Fruit fly (Drosophila melanogaster) whole organism, embryonic: Measurements from ENCODE around the gene ds.

Source experiments
- Asciz ChIP-seq: fragments of 200-800 bp; sonication (Bioruptor generic); optimal IDR thresholded peaks from 2 replicates; lab custom pipeline; 2017; ENCODE audit warnings: missing biosample characterization, mild to moderate bottlenecking, missing genetic modification characterization, missing genetic modification reagents
- Awh ChIP-seq: fragments of 200-800 bp; sonication (Bioruptor generic); IDR thresholded peaks from 2 replicates; pipeline ENCODE4, ENCODE4 v1.3.6; 2022; ENCODE audit warnings: missing biosample characterization, missing genetic modification characterization
- B-H1 ChIP-seq: fragments of 200-800 bp; sonication (Bioruptor generic); IDR thresholded peaks from 3 replicates; pipeline ENCODE4 v1.3.6; 2022; ENCODE audit warnings: missing biosample characterization, missing genetic modification characterization
- CG10366 ChIP-seq: fragments of 200-800 bp; sonication (Bioruptor generic); IDR thresholded peaks from 2 replicates; pipeline ENCODE4 v1.3.6; 2022; ENCODE audit warnings: missing biosample characterization, missing genetic modification characterization
- CG11456 ChIP-seq: fragments of 200-800 bp; sonication (Bioruptor generic); IDR thresholded peaks from 3 replicates; pipeline ENCODE4 v1.3.6; 2022; ENCODE audit warnings: missing biosample characterization, missing genetic modification characterization
- CG13296 ChIP-seq: fragments of 200-800 bp; sonication (Bioruptor generic); optimal IDR thresholded peaks from 3 replicates; lab custom pipeline; 2018; ENCODE audit warnings: missing biosample characterization, mild to moderate bottlenecking, missing genetic modification characterization
- CG16779 ChIP-seq: fragments of 200-800 bp; sonication (Bioruptor generic); IDR thresholded peaks from 2 replicates; pipeline ENCODE4 v1.3.6; 2022; ENCODE audit warnings: missing biosample characterization, missing genetic modification characterization
- CG3163 ChIP-seq: fragments of 200-800 bp; sonication (Bioruptor generic); optimal IDR thresholded peaks from 3 replicates; lab custom pipeline; 2016; ENCODE audit warnings: missing biosample characterization, missing genetic modification characterization
- CG33557 ChIP-seq: fragments of 200-800 bp; sonication (Bioruptor generic); optimal IDR thresholded peaks from 2 replicates; lab custom pipeline; 2019; ENCODE audit warnings: missing biosample characterization, mild to moderate bottlenecking, missing genetic modification characterization, moderate library complexity
- CG4282 ChIP-seq: fragments of 200-800 bp; sonication (Bioruptor generic); optimal IDR thresholded peaks from 2 replicates; lab custom pipeline; 2016; ENCODE audit warnings: missing biosample characterization, missing genetic modification characterization
- CG6683 ChIP-seq: fragments of 200-800 bp; sonication (Bioruptor generic); optimal IDR thresholded peaks from 2 replicates; lab custom pipeline; 2017; ENCODE audit warnings: missing biosample characterization, mild to moderate bottlenecking, missing genetic modification characterization, missing genetic modification reagents
- Deaf1 ChIP-seq: fragments of 200-800 bp; optimal IDR thresholded peaks from 3 replicates; lab custom pipeline; 2019; ENCODE audit warnings: missing biosample characterization, mild to moderate bottlenecking, missing genetic modification characterization, moderate library complexity
- Dref ChIP-seq: fragments of 200-800 bp; sonication (Bioruptor generic); IDR thresholded peaks from 2 replicates; pipeline ENCODE4 v1.3.6; 2022; ENCODE audit warnings: missing biosample characterization, missing genetic modification characterization
- Hr78 ChIP-seq, 2 experiments: fragments of 200-800 bp in 1 of 2; fragments of >200 bp in 1 of 2; sonication (Bioruptor generic) in 1 of 2; optimal IDR thresholded peaks; 2 replicates each; lab custom pipeline; 2017 to 2019; ENCODE audit warnings: missing biosample characterization in 2 of 2, missing genetic modification characterization in 2 of 2, mild to moderate bottlenecking in 1 of 2, moderate library complexity in 1 of 2
- Hsf ChIP-seq: fragments of 200-800 bp; sonication (Bioruptor generic); optimal IDR thresholded peaks from 3 replicates; lab custom pipeline; 2016; ENCODE audit warnings: missing biosample characterization, missing genetic modification characterization
- MBD-R2 ChIP-seq: fragments of 200-800 bp; sonication (Bioruptor generic); IDR thresholded peaks from 2 replicates; pipeline ENCODE4 v1.3.6; 2022; ENCODE audit warnings: missing biosample characterization, missing genetic modification characterization
- Mad ChIP-seq: fragments of 200-800 bp; sonication (Bioruptor generic); optimal IDR thresholded peaks from 2 replicates; lab custom pipeline; 2016; ENCODE audit warnings: missing biosample characterization, missing genetic modification characterization
- NFAT ChIP-seq: fragments of 200-800 bp; sonication (Bioruptor generic); IDR thresholded peaks from 2 replicates; pipeline ENCODE4 v1.3.6; 2022; ENCODE audit warnings: missing biosample characterization, missing genetic modification characterization
- Nf-YB ChIP-seq: fragments of 200-800 bp; sonication (Bioruptor generic); optimal IDR thresholded peaks from 3 replicates; lab custom pipeline; 2019; ENCODE audit warnings: missing biosample characterization, mild to moderate bottlenecking, missing genetic modification characterization, moderate library complexity
- Nf-YC ChIP-seq: fragments of 200-800 bp; optimal IDR thresholded peaks from 3 replicates; lab custom pipeline; 2019; ENCODE audit warnings: missing biosample characterization, mild to moderate bottlenecking, missing genetic modification characterization, moderate library complexity
- Oaz ChIP-seq: fragments of 200-800 bp; sonication (Bioruptor generic); IDR thresholded peaks from 2 replicates; pipeline ENCODE4 v1.3.6; 2022; ENCODE audit warnings: missing biosample characterization, missing genetic modification characterization
- Rfx ChIP-seq: fragments of 200-800 bp; sonication (Bioruptor generic); IDR thresholded peaks from 2 replicates; pipeline ENCODE4 v1.3.6; 2022; ENCODE audit warnings: missing biosample characterization, missing genetic modification characterization
- Tbp ChIP-seq: fragments of >200 bp; optimal IDR thresholded peaks from 2 replicates; lab custom pipeline; 2018; ENCODE audit warnings: missing biosample characterization, missing genetic modification characterization
- abd-A ChIP-seq: fragments of 200-800 bp; sonication (Bioruptor generic); optimal IDR thresholded peaks from 3 replicates; lab custom pipeline; 2019; ENCODE audit warnings: missing biosample characterization, mild to moderate bottlenecking, missing genetic modification characterization, moderate library complexity
- al ChIP-seq: fragments of 200-800 bp; sonication (Bioruptor generic); IDR thresholded peaks from 2 replicates; pipeline ENCODE4 v1.3.6; 2022; ENCODE audit warnings: missing biosample characterization, missing genetic modification characterization
- aop ChIP-seq: fragments of 200-800 bp; sonication (Bioruptor generic); IDR thresholded peaks from 2 replicates; pipeline ENCODE4 v1.3.6; 2022; ENCODE audit warnings: missing biosample characterization, missing genetic modification characterization
- bcd ChIP-seq: fragments of 200-800 bp; sonication (Bioruptor generic); optimal IDR thresholded peaks from 2 replicates; lab custom pipeline; 2017; ENCODE audit warnings: missing biosample characterization, mild to moderate bottlenecking, missing genetic modification characterization
- cad ChIP-seq: fragments of >200 bp; optimal IDR thresholded peaks from 2 replicates; lab custom pipeline; 2017; ENCODE audit warnings: missing biosample characterization, missing genetic modification characterization
- chn ChIP-seq: fragments of 200-800 bp; sonication (Bioruptor generic); optimal IDR thresholded peaks from 2 replicates; lab custom pipeline; 2016; ENCODE audit warnings: missing biosample characterization, missing genetic modification characterization
- croc ChIP-seq: fragments of 200-800 bp; sonication (Bioruptor generic); conservative IDR thresholded peaks from 3 replicates; pipeline ENCODE4 v1.3.6; 2022; ENCODE audit warnings: missing biosample characterization, missing genetic modification characterization
- dpn ChIP-seq, 2 experiments: fragments of 200-800 bp; sonication (Bioruptor generic); optimal IDR thresholded peaks; 3 replicates each; lab custom pipeline; 2016; ENCODE audit warnings: missing biosample characterization in 2 of 2, missing genetic modification characterization in 2 of 2
- eyg ChIP-seq: fragments of 200-800 bp; sonication (Bioruptor generic); optimal IDR thresholded peaks from 3 replicates; lab custom pipeline; 2016; ENCODE audit warnings: missing biosample characterization, missing genetic modification characterization
- gro ChIP-seq: fragments of 200-800 bp; sonication (Bioruptor generic); optimal IDR thresholded peaks from 2 replicates; lab custom pipeline; 2016; ENCODE audit warnings: missing biosample characterization, missing genetic modification characterization
- inv ChIP-seq: fragments of 200-800 bp; sonication (Bioruptor generic); IDR thresholded peaks from 2 replicates; pipeline ENCODE4 v1.3.6; 2022; ENCODE audit warnings: missing biosample characterization, missing genetic modification characterization; ENCODE audit not compliant: partially characterized antibody
- lov ChIP-seq, 2 experiments: fragments of 200-800 bp in 1 of 2; fragments of >200 bp in 1 of 2; sonication (Bioruptor generic) in 1 of 2; IDR thresholded peaks in 1 of 2; optimal IDR thresholded peaks in 1 of 2; 2 replicates in 1 of 2; 3 replicates in 1 of 2; pipeline versions ENCODE4 v1.3.6 to Lab custom; 2017 to 2022; ENCODE audit warnings: missing biosample characterization in 1 of 2, missing genetic modification characterization in 1 of 2
- nerfin-1 ChIP-seq: fragments of 200-800 bp; sonication (Bioruptor generic); optimal IDR thresholded peaks from 3 replicates; lab custom pipeline; 2019; ENCODE audit warnings: missing biosample characterization, mild to moderate bottlenecking, missing genetic modification characterization, moderate library complexity
- pan ChIP-seq, 4 experiments: fragments of >200 bp in 3 of 4; fragments of 200-800 bp in 1 of 4; sonication (Bioruptor generic) in 1 of 4; optimal IDR thresholded peaks in 3 of 4; IDR thresholded peaks in 1 of 4; 2 replicates each; pipeline versions ENCODE4 v1.3.6 to Lab custom; 2017 to 2022; ENCODE audit warnings: missing biosample characterization in 2 of 4, missing genetic modification characterization in 2 of 4, mixed read lengths in 1 of 4
- pnt ChIP-seq: fragments of 200-800 bp; sonication (Bioruptor generic); optimal IDR thresholded peaks from 3 replicates; lab custom pipeline; 2016; ENCODE audit warnings: missing biosample characterization, missing genetic modification characterization
- prd ChIP-seq, 3 experiments: fragments of >200 bp in 2 of 3; fragments of 200-800 bp in 1 of 3; sonication (Bioruptor generic) in 1 of 3; optimal IDR thresholded peaks in 2 of 3; IDR thresholded peaks in 1 of 3; 2 replicates in 2 of 3; 3 replicates in 1 of 3; pipeline versions ENCODE4 v1.3.6 to Lab custom; 2017 to 2022; ENCODE audit warnings: missing biosample characterization in 1 of 3, missing genetic modification characterization in 1 of 3
- run ChIP-seq: fragments of 200-800 bp; sonication (Bioruptor generic); optimal IDR thresholded peaks from 3 replicates; lab custom pipeline; 2018; ENCODE audit warnings: missing biosample characterization, mild to moderate bottlenecking, missing genetic modification characterization
- salm ChIP-seq: fragments of 200-800 bp; sonication (Bioruptor generic); optimal IDR thresholded peaks from 2 replicates; lab custom pipeline; 2018; ENCODE audit warnings: missing biosample characterization, mild to moderate bottlenecking, missing genetic modification characterization
- sob ChIP-seq: fragments of 200-800 bp; sonication (Bioruptor generic); IDR thresholded peaks from 2 replicates; pipeline ENCODE4 v1.3.6; 2022; ENCODE audit warnings: missing biosample characterization, missing genetic modification characterization
- stwl ChIP-seq: fragments of 200-800 bp; sonication (Bioruptor generic); optimal IDR thresholded peaks from 3 replicates; lab custom pipeline; 2018; ENCODE audit warnings: missing biosample characterization, mild to moderate bottlenecking, missing genetic modification characterization, moderate library complexity
- tap ChIP-seq: fragments of 200-800 bp; optimal IDR thresholded peaks from 3 replicates; lab custom pipeline; 2019; ENCODE audit warnings: missing biosample characterization, mild to moderate bottlenecking, missing genetic modification characterization, moderate library complexity
- tll ChIP-seq, 2 experiments: fragments of 200-800 bp in 1 of 2; fragments of >200 bp in 1 of 2; sonication (Bioruptor generic) in 1 of 2; optimal IDR thresholded peaks; 2 replicates each; lab custom pipeline; 2017 to 2019; ENCODE audit warnings: missing biosample characterization in 2 of 2, missing genetic modification characterization in 2 of 2, mild to moderate bottlenecking in 1 of 2, moderate library complexity in 1 of 2
- trh ChIP-seq: fragments of 200-800 bp; sonication (Bioruptor generic); optimal IDR thresholded peaks from 2 replicates; lab custom pipeline; 2016; ENCODE audit warnings: missing biosample characterization, missing genetic modification characterization
- unpg ChIP-seq: fragments of 200-800 bp; sonication (Bioruptor generic); optimal IDR thresholded peaks from 3 replicates; lab custom pipeline; 2018; ENCODE audit warnings: missing biosample characterization, mild to moderate bottlenecking, missing genetic modification characterization, moderate library complexity
- usp ChIP-seq: fragments of >200 bp; optimal IDR thresholded peaks from 2 replicates; lab custom pipeline; 2017; ENCODE audit warnings: missing biosample characterization, missing genetic modification characterization
- vfl ChIP-seq: fragments of 200-800 bp; sonication (Bioruptor generic); optimal IDR thresholded peaks from 2 replicates; lab custom pipeline; 2016; ENCODE audit warnings: missing biosample characterization, missing genetic modification characterization
- zf30C ChIP-seq: fragments of 200-800 bp; sonication (Bioruptor generic); optimal IDR thresholded peaks from 3 replicates; lab custom pipeline; 2018; ENCODE audit warnings: missing biosample characterization, mild to moderate bottlenecking, missing genetic modification characterization

The ds gene

dm6 chr2L:740031-740430 is 25.2 kb upstream of the ds start (continued):
- no peak for TF ChIP-seq unpg (GFP tag; lab: Kevin White, UChicago)
- no peak for TF ChIP-seq nerfin-1 (tag; lab: Kevin White, UChicago)
- TF ChIP-seq gro (GFP tag; lab: Kevin White, UChicago) = no peak
- no peak for TF ChIP-seq dpn (GFP tag; optimal IDR thresholded peaks at IDR 0.05; lab: Kevin White, UChicago)
- 0 out of 2 replicates have a peak, but pooled peaks have one; percentile 13 for TF ChIP-seq NFAT
- TF ChIP-seq eyg (GFP tag; lab: Kevin White, UChicago) = no peak
- no peak for TF ChIP-seq B-H1
- TF ChIP-seq CG13296 (GFP tag; lab: Kevin White, UChicago) = no peak
- TF ChIP-seq stwl (tag; lab: Kevin White, UChicago) = peak; percentile 91
- no peak for TF ChIP-seq usp (GFP tag; lab: Kevin White, UChicago)
- TF ChIP-seq abd-A (tag; lab: Kevin White, UChicago) = peak; percentile 61
- TF ChIP-seq Nf-YB (GFP tag; lab: Kevin White, UChicago) = no peak
- no peak for TF ChIP-seq CG6683 (GFP tag; lab: Kevin White, UChicago)
- TF ChIP-seq tll (GFP tag; optimal IDR thresholded peaks at IDR 0.05; lab: Kevin White, UChicago) = no peak
- no peak for TF ChIP-seq trh (GFP tag; lab: Kevin White, UChicago)
- TF ChIP-seq aop (GFP tag; lab: Robert Waterston, UW) = 0 out of 2 replicates have a peak, but pooled peaks have one; percentile 25
- TF ChIP-seq Rfx (GFP tag; lab: Robert Waterston, UW) = peak; percentile 65
- TF ChIP-seq al (GFP tag; lab: Robert Waterston, UW) = 0 out of 2 replicates have a peak, but pooled peaks have one; percentile 25
- no peak for TF ChIP-seq Mad (GFP tag; lab: Kevin White, UChicago)
- no peak for TF ChIP-seq CG33557 (GFP tag; lab: Kevin White, UChicago)
- no peak for TF ChIP-seq prd (optimal IDR thresholded peaks at IDR 0.05; lab: Kevin White, UChicago)
- peak; percentile 40; the same call in 2 of the 3 replicates for TF ChIP-seq prd (GFP tag; IDR thresholded peaks at IDR 0.05; lab: Robert Waterston, UW)
- no peak for TF ChIP-seq Dref
- TF ChIP-seq zf30C = no peak
- no peak for TF ChIP-seq Awh
- TF ChIP-seq pan (optimal IDR thresholded peaks at IDR 0.05; lab: Kevin White, UChicago) = no peak
- TF ChIP-seq pan (GFP tag; optimal IDR thresholded peaks at IDR 0.05 in 1 of 2, IDR thresholded peaks at IDR 0.05 in 1 of 2) = no peak
- TF ChIP-seq Deaf1 = no peak
- no peak for TF ChIP-seq chn (GFP tag; lab: Kevin White, UChicago)
- TF ChIP-seq Hr78 (GFP tag; optimal IDR thresholded peaks at IDR 0.05; lab: Kevin White, UChicago) = peak in 1 of 2 experiments; percentile 47
- TF ChIP-seq MBD-R2 (GFP tag; lab: Robert Waterston, UW) = peak; percentile 51
- TF ChIP-seq Hsf (GFP tag; lab: Kevin White, UChicago) = no peak
- no peak for TF ChIP-seq Asciz (GFP tag; lab: Kevin White, UChicago)
- TF ChIP-seq vfl (GFP tag; lab: Kevin White, UChicago) = no peak
- no peak for TF ChIP-seq run (tag; lab: Kevin White, UChicago)
- TF ChIP-seq bcd = peak; percentile 11
- no peak for TF ChIP-seq lov (optimal IDR thresholded peaks at IDR 0.05; lab: Kevin White, UChicago)
- no peak for TF ChIP-seq lov (GFP tag; IDR thresholded peaks at IDR 0.05; lab: Robert Waterston, UW)
- no peak for TF ChIP-seq croc (GFP tag; lab: Robert Waterston, UW)
- TF ChIP-seq inv = no peak
- TF ChIP-seq Nf-YC (tag; lab: Kevin White, UChicago) = no peak
- TF ChIP-seq cad = no peak
- TF ChIP-seq Oaz (GFP tag; lab: Robert Waterston, UW) = no peak
- no peak for TF ChIP-seq CG3163
- TF ChIP-seq Tbp (GFP tag; lab: Kevin White, UChicago) = no peak
- no peak for TF ChIP-seq CG4282 (GFP tag; lab: Kevin White, UChicago)
- peak; percentile 46; the same call in 1 of the 2 replicates for TF ChIP-seq sob
- no peak for TF ChIP-seq CG16779 (GFP tag; lab: Robert Waterston, UW)
- TF ChIP-seq pnt (GFP tag; lab: Kevin White, UChicago) = no peak
- TF ChIP-seq CG10366 (GFP tag; lab: Robert Waterston, UW) = no peak
- TF ChIP-seq tap (tag; lab: Kevin White, UChicago) = no peak
- TF ChIP-seq salm = no peak
- TF ChIP-seq CG11456 (GFP tag; lab: Robert Waterston, UW) = peak; percentile 67; the same call in 2 of the 3 replicates
